Fruit fly (Drosophila melanogaster) Kc167 (cell line): ENCODE measurements around the gene shf.

Source experiments
- Myc ChIP-seq: fragments of >200 bp; optimal IDR thresholded peaks from 2 replicates; lab custom pipeline; 2017; ENCODE audit warnings: missing external identifiers
- h ChIP-seq: fragments of >200 bp; optimal IDR thresholded peaks from 3 replicates; lab custom pipeline; 2018; ENCODE audit warnings: missing external identifiers
- psq ChIP-seq: fragments of >200 bp; optimal IDR thresholded peaks from 2 replicates; lab custom pipeline; 2017; ENCODE audit warnings: missing external identifiers
- ttk ChIP-seq: sonication (Bioruptor generic); optimal IDR thresholded peaks from 2 replicates; lab custom pipeline; 2017; ENCODE audit warnings: missing external identifiers

DNA sequence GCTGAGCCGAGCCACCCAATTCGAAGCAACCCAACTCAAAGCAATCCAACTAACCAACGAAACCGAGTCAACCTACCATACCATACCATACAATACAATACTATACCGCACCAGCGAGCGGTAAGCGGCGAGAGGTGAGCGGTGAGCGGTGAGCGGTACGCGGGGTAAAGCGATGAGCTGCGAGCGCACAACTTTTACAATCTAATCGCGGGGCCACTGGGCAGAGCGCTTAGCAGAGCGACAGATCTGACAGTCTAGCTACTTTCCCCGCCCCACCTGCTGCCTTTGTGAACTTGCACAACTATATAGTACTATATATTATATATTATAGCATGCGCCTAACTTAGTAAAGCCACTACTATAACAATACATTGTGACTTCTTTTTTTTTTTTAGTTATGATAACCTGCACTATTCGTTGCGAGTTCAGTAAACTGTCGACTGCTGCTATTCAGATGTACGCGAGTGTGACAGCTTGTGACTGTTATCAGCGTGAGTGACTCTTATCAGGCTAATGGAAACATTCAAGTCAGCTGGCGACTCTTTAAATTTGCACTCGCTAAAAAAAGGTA is 21.4 kb upstream of the shf start:
- no peak for TF ChIP-seq ttk (lab: Kevin White, UChicago)
- no peak for TF ChIP-seq psq (lab: Kevin White, UChicago)
- TF ChIP-seq Myc (lab: Kevin White, UChicago), result no peak
- no peak for TF ChIP-seq h
